Fruit fly (Drosophila melanogaster) S2 (cell line): Measurements from ENCODE around the gene aralar1.

Source experiments
- CG8478 ChIP-seq: fragments of >200 bp; optimal IDR thresholded peaks from 2 replicates; lab custom pipeline; 2018
- CTCF ChIP-seq, 2 experiments: fragments of >200 bp; optimal IDR thresholded peaks; 2 replicates each; lab custom pipeline; 2018

Gene aralar1

DNA sequence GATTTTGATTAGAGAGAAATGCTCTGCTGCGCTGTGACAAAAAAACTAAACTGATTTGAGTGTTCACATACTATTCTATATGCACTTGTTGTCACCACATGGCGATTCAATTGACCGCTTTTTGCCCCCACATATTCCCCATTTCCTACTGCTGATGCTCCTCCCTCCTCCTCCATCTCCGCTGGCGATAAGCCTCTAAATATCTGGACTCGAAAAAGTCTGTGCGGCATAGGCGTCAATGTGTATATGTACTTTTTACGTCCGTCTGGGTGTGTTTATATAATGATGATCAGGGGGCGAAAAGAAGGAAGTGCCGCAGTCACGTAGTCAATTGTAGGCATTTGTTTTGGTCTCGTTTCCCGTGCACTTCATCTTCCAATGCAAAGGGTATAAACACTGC, 10.8 kb upstream of the aralar1 start:
- TF ChIP-seq CG8478 (lab: Kevin White, UChicago) = no peak
- TF ChIP-seq CTCF (optimal IDR thresholded peaks at IDR 0.05; lab: Kevin White, UChicago) = no peak

DNA sequence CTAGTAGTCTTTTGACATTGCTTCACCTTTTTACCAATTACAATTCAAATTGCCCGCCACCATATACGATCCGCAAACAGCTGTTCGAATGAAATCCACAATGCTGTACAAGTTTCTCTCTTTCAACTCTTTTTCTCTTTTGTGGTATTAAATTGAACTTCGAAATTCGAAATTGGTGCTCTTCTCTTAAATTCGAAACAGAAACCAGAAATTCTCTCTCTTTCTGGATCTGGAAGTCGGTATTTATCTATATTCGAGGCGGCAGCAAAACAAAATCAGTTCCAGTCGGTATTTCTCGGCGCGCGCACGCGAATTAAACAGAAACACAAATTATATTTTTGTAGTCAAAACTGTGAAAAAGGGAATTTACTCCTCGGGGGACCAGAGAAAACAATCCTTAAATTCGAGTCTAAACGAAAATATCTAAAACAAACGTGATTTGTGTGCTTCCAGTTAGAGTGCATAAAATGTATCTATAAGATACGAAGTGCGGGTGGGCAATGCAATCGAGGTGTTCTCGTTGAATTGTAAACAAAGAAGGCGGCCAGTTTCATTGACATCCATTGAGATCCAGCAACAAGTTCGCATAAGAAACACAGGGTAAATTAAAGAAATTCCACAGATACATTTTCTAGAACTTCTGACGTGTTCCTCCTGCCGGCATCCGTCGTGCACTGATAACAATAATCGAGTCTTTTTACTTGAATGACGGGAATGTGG, 10.3 kb upstream of the aralar1 start, which contains the start of gene PH4alphaEFB:
Gene PH4alphaEFB (plus strand): TSS at position 276 of the 720 bp plus-strand sequence.
- TF ChIP-seq CG8478 (lab: Kevin White, UChicago) = no peak
- TF ChIP-seq CTCF (optimal IDR thresholded peaks at IDR 0.05; lab: Kevin White, UChicago) = no peak

DNA sequence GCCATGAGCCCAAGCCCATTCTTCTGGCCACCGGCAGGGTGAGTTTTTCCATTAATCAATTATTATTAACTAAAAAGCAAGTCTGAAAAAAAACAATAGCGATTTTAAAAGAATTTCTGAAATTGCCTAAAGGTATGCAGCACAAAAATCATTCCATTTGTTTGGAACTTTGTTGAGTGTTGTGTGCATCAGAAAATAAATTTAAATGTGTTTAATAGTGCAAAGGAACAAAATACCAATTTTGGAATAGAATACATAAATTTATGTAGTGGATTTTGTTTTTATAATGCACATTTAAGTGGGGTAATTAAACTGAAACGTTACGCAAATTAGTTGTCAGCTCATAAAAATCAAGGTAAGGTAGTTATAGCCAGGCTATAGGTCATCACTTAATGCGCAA, 8.6 kb upstream of the aralar1 start:
- TF ChIP-seq CG8478 (lab: Kevin White, UChicago) = no peak
- no peak for TF ChIP-seq CTCF (optimal IDR thresholded peaks at IDR 0.05; lab: Kevin White, UChicago)

DNA sequence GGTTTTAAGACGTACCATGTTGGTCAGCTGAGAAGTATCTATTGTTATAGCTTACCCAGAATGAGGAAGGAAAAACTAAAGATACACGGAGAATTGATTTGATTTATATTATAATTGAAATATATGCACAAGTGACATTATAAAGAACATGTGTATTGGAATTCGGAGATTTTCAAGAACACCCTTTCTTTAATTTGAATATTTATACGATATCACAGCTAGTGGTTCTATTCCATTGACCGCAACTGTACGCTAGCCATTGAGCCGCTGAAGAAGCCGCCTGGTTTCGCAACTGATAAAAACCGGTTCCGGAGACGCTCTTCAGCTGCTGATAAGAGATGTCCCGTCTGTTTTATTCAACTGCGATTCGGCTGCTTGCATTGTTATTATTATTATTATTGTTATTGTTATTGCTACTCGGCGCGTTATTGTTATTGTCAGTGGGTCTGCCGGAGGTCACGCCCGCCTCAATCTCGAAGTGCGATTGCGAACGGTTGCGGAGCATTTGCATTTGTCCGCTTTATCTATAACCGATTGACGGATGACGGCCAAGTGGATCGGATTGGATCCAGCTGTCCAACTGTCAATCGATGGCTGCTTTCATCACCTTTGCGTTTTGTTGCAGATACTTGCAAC, 6.1 kb upstream of the aralar1 start:
- no peak for TF ChIP-seq CG8478 (lab: Kevin White, UChicago)
- no peak for TF ChIP-seq CTCF (optimal IDR thresholded peaks at IDR 0.05; lab: Kevin White, UChicago)

DNA sequence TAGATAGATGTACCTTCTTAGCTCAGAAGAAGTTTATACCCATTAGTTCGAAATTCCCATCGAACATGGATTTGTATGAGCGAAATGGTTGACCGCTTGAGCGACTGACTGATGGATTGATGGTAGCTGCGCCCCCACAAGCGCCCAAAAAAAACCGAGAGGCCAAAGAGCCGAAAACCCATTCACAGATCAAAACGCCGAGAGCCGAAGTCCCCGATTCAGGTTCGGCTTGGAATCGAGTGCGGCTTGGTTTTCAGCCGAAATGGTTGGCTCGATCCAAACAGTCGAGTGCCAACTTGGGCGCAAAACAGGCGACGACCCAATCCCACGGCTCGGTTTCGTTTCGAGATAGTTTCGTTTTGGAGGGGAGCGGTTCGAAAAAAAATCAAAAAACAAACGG, 4.5 kb upstream of the aralar1 start:
- TF ChIP-seq CTCF (optimal IDR thresholded peaks at IDR 0.05; lab: Kevin White, UChicago) (no peak), CG8478 (lab: Kevin White, UChicago) (no peak)

DNA sequence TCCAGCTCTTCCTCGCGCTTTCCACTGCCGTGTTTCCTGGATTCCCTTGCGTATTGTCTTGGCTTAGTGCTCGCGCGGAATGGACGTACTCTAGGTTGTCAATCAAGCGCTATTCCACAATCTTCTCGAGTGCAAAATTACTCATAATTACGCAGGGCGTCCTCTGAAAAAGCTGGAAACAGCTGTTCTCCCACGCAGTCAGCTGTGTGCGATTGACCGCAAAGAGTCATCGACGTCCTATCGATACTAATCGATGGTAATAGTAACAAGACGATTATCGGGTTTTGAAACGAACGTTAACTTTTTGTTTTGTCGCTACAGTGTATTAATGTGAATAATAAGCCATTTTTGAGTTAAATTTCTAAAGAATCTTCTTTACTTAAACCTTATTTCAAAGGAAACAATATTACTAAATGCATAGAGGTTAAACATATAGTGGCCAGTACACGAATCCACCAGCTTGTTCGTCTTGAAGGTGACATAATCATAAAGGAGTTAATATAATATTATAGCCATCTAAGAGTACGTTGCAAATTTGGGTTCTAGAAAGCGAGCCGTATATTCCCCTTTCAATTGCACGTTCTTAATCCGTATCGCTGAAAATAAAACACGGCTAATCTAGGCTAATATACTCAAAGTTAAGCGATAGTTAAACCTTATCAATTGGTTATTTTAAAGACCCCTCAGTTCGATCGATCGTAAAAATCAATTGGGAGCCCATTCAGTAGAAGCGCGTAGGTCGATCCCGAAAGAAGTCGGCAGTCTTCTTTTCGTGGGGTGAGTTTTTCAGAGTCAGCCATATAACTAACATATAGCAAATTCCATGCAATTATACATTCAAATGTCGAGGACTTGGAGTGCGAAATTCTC, 3.6 kb upstream of the aralar1 start, which contains the start of the genes CG2224 and CDase:
Gene CG2224 (minus strand): TSS at position 235 of the 870 bp plus-strand sequence.
Gene CDase (plus strand): TSS at position 456 of the 870 bp plus-strand sequence.
- TF ChIP-seq CG8478 (lab: Kevin White, UChicago) = no peak
- TF ChIP-seq CTCF (optimal IDR thresholded peaks at IDR 0.05; lab: Kevin White, UChicago) = peak; percentile 7 to 14

DNA sequence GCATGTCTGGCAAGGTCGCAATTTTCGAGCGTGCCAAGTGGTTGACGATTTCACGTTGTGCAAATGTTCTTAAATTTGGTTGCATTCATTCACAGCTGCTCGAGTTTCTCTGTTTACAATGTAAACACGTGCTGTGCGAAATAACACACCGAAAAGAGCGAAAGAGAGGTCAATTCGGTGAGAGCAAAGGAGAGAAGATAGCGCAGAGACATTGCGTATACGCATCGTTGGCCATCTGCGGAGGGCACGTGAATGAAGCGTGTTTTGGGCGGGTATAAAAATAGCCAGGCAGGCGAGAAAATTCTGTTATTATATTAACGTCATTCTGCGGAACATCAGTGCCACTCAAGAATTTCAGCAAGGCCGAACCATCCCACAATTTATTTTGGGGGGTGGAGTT, 1.2 kb downstream of the aralar1 start:
- TF ChIP-seq CG8478 (lab: Kevin White, UChicago) = no peak
- TF ChIP-seq CTCF (optimal IDR thresholded peaks at IDR 0.05; lab: Kevin White, UChicago) = no peak

DNA sequence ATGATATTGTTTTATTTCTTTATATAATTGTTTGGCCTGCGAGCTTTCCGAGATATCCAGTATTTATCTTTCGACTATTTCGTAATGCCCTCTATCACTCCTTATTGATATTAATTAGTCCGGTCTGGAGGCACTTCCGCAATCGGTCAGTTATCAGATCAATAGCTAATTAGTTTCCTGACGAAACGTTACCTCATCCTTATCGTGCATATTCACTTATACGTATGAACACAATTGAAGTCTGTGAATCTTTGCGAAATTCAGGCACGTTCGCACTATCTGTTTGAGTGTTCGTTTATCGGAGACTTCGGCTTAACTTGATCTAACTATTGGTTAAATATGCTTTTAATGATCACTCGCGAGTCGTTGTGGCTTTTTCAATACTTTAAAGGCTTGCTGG, 2.4 kb downstream of the aralar1 start:
- no peak for TF ChIP-seq CTCF (optimal IDR thresholded peaks at IDR 0.05; lab: Kevin White, UChicago)

DNA sequence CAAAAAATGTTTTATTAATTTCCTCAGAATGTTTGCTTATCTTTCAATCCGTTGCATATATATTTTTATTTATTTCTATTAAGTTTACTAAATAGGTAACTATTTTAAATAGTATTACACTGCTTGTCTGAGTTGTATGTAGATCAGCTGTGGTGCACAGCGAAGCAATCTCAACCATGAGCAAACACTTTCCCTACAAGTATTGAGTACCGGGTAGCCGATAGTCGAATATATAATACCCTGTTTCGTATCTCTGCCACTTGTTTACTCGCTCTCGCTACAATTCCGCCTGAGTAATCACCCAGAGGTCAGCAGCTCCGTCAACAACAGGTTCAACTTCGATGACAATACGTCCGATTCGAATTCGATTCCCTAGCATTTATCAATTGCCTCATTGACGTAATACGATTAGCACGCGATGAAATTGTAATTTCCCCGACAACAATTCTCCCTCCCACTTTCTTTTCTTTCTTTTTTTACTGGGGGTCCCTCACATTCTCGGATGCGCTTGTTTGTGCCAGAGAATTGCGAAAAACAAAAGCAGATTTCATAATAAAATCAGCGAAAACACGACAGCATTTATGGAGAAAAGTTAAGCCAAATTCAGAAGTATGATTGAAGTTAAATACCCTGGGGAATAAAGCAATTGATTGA, 4.8 kb downstream of the aralar1 start:
- TF ChIP-seq CG8478 (lab: Kevin White, UChicago) (no peak), CTCF (optimal IDR thresholded peaks at IDR 0.05; lab: Kevin White, UChicago) (no peak)

DNA sequence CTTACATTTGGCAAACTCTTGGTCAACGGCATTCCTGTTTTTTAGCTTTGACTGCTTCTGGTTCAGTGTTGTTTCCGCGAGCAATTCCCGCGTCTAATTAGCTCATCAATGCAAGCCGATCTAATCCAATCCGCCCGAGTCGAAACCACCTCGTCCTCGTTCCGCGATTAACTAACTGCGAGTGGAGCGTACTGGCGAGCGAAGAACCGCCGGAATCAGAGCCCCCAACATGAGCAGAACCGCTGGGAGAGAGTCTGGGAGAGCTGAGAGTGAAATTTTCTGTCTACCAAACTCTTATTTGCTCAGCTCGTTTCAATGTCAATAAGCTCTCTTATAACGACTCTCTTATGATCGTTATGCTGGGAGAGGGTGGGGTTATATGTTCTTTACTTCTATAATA, 5.4 kb downstream of the aralar1 start:
- TF ChIP-seq CTCF (optimal IDR thresholded peaks at IDR 0.05; lab: Kevin White, UChicago) (no peak), CG8478 (lab: Kevin White, UChicago) (no peak)

DNA sequence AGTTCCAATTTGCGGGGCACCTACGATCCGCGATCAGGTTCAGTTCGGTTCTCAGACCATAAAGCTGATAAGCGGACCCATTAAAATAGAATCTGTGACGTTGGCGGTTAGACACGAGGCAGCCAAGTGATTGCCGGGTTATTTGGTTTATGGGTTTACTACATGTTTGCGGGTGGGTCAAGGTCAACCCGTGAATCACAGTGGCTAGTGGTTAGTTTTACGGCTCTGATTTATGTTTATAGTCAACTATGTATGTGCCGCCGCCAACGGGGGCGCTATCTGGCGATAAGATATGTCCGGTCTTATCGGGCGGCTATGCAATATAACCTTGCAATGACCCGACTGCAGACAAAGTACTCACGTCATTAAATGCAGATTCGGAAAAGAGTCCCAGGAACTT, 6.2 kb downstream of the aralar1 start:
- no peak for TF ChIP-seq CTCF (optimal IDR thresholded peaks at IDR 0.05; lab: Kevin White, UChicago)
- no peak for TF ChIP-seq CG8478 (lab: Kevin White, UChicago)

DNA sequence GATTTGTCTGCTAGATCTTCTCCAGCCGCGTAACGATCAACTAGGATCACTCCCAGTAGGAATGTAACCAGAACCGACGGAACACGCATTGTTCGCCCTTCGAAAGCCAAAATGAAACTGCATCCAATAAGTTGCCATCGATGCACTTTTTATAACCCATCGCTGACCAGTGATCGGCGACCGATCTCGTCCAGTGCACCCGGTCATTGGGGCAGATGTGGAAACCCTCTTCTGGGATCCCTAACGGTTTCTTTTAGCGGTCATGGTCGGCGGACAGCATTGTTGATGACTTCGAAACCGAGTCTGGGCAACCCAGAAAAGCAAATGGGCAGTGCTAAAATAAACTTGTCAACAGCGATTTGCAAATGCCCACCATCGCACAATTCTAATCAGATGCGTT, 10.7 kb downstream of the aralar1 start, which contains the start of gene Osi23:
Gene Osi23 (minus strand): TSS at position 101 of the 400 bp plus-strand sequence.
- TF ChIP-seq CG8478 (lab: Kevin White, UChicago) (no peak), CTCF (optimal IDR thresholded peaks at IDR 0.05; lab: Kevin White, UChicago) (no peak)

DNA sequence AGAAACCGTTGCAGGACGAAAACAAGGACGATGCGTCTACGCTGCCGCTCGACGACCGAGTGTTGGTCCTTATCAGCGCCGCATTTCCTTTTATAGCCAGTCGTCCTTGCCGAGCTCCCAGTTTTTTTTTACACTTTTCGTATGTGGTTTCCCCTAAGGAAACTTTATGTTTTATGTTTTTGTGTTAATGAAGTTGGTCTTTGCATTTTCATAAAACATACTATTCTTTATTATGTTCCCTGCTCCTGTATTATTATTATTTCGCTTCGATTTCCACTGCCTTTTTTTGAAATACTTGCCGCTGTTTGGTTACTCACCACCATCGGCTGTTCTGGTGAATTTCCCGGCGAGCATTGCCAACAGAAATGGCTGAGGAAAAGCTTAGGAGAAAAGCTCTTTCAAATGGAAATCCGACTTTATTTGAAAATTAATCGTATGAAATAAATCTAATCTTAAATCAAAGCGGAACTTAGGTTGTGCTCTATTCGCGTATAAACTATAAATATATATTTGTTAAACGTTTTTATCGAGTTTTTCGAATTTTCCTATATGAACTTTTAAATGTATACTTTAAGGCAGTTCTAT, 12.0 kb downstream of the aralar1 start, which contains the start of gene CG15537:
Gene CG15537 (minus strand): TSS at position 51 of the 585 bp plus-strand sequence.
- no peak for TF ChIP-seq CTCF (optimal IDR thresholded peaks at IDR 0.05; lab: Kevin White, UChicago)
- no peak for TF ChIP-seq CG8478 (lab: Kevin White, UChicago)
